Worm (Caenorhabditis elegans) whole organism, early embryonic: ENCODE data around the gene clec-233.

Experiments
- B0310.2 ChIP-seq: sonication (generic microtip); optimal IDR thresholded peaks from 2 replicates; lab custom pipeline; 2016; ENCODE audit warnings: mild to moderate bottlenecking, missing genetic modification characterization, missing compliant biosample characterization
- F13C5.2 ChIP-seq: sonication (generic microtip); optimal IDR thresholded peaks from 2 replicates; lab custom pipeline; 2017; ENCODE audit warnings: mild to moderate bottlenecking, missing genetic modification characterization, inconsistent platforms, missing compliant biosample characterization
- aly-1 ChIP-seq: sonication (generic microtip); optimal IDR thresholded peaks from 2 replicates; lab custom pipeline; 2016; ENCODE audit warnings: missing genetic modification characterization, missing compliant biosample characterization
- ama-1 ChIP-seq: fragments of 150-350 bp; optimal IDR thresholded peaks from 2 replicates; lab custom pipeline; 2014
- ceh-13 ChIP-seq: fragments of 200-800 bp; sonication (Bioruptor generic); optimal IDR thresholded peaks from 2 replicates; lab custom pipeline; 2018; ENCODE audit warnings: mild to moderate bottlenecking, missing genetic modification characterization, missing compliant biosample characterization
- ceh-36 ChIP-seq: sonication (generic microtip); optimal IDR thresholded peaks from 2 replicates; lab custom pipeline; 2016; ENCODE audit warnings: missing genetic modification characterization, inconsistent platforms, missing compliant biosample characterization
- ets-7 ChIP-seq: sonication (generic microtip); optimal IDR thresholded peaks from 2 replicates; lab custom pipeline; 2016; ENCODE audit warnings: missing genotype, missing genetic modification characterization, missing compliant biosample characterization
- flt-1 ChIP-seq: fragments of 200-800 bp; sonication (Bioruptor generic); IDR thresholded peaks from 2 replicates; pipeline ENCODE4 v1.3.6; 2022; ENCODE audit warnings: missing genetic modification characterization, missing compliant biosample characterization
- hmbx-1 ChIP-seq: sonication (generic microtip); optimal IDR thresholded peaks from 2 replicates; lab custom pipeline; 2016; ENCODE audit warnings: mild to moderate bottlenecking, missing genetic modification characterization, missing compliant biosample characterization
- hmg-4 ChIP-seq: fragments of 200-800 bp; sonication (Bioruptor generic); optimal IDR thresholded peaks from 2 replicates; lab custom pipeline; 2018; ENCODE audit warnings: mild to moderate bottlenecking, missing genetic modification characterization, missing compliant biosample characterization
- hnd-1 ChIP-seq: sonication (generic microtip); optimal IDR thresholded peaks from 2 replicates; lab custom pipeline; 2016; ENCODE audit warnings: missing genetic modification characterization, missing compliant biosample characterization
- pes-1 ChIP-seq: fragments of 200-800 bp; sonication (Bioruptor generic); IDR thresholded peaks from 2 replicates; pipeline ENCODE4 v1.3.6; 2022; ENCODE audit warnings: missing genetic modification reagents, missing genetic modification characterization, missing compliant biosample characterization
- scrt-1 ChIP-seq: fragments of 200-800 bp; sonication (Bioruptor generic); IDR thresholded peaks from 2 replicates; pipeline ENCODE4 v1.3.6; 2022; ENCODE audit warnings: missing genetic modification characterization, missing compliant biosample characterization
- sea-1 ChIP-seq: fragments of 200-800 bp; sonication (Bioruptor generic); conservative IDR thresholded peaks from 2 replicates; pipeline ENCODE4 v1.3.6; 2022; ENCODE audit warnings: missing genetic modification characterization, missing compliant biosample characterization
- tbx-11 ChIP-seq: fragments of 200-800 bp; sonication (Bioruptor generic); IDR thresholded peaks from 2 replicates; pipeline ENCODE4 v1.3.6; 2022; ENCODE audit warnings: missing genetic modification characterization, missing compliant biosample characterization
- tbx-37 ChIP-seq: fragments of 200-800 bp; sonication (Bioruptor generic); conservative IDR thresholded peaks from 2 replicates; pipeline ENCODE4 v1.3.6; 2022; ENCODE audit warnings: missing genetic modification reagents, missing genetic modification characterization, missing compliant biosample characterization
- tra-4 ChIP-seq: sonication (generic microtip); optimal IDR thresholded peaks from 2 replicates; lab custom pipeline; 2017; ENCODE audit warnings: missing genetic modification characterization, missing compliant biosample characterization

clec-233 gene

DNA sequence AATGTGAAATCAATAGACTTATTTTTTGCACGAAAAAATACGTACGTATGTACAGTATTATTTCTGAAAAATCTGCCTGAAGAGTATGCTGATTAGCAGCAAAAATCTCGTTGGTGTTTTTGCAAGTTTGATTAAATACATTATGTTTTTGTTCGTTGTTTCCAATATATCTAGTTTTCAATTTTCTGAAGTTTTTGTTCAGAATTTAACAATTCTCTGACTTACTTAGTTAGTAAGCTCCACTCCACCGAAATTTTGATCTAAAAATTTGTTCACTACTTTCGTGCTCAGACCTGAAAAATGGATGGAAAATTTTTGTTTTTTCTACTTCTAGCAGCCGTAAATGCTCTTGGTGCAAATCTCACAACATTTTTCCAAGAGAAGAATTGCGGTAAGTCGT lies 28.8 kb upstream of the clec-233 start, which contains the start of gene irld-26:
TSS of gene irld-26 (plus strand) at position 301 of the 400 bp plus-strand sequence.
- TF ChIP-seq hmbx-1 (tag; lab: Kevin White, UChicago) (no peak), sea-1 (GFP tag; lab: Robert Waterston, UW) (no peak), hnd-1 (tag; lab: Kevin White, UChicago) (no peak), F13C5.2 (tag; lab: Kevin White, UChicago) (no peak), tbx-37 (GFP tag; lab: Robert Waterston, UW) (no peak), ceh-13 (GFP tag; lab: Kevin White, UChicago) (no peak), tbx-11 (no peak), ceh-36 (tag; lab: Kevin White, UChicago) (no peak), pes-1 (GFP tag; lab: Robert Waterston, UW) (no peak), hmg-4 (GFP tag; lab: Kevin White, UChicago) (no peak), scrt-1 (GFP tag; lab: Robert Waterston, UW) (no peak), tra-4 (tag; lab: Kevin White, UChicago) (no peak), ama-1 (no peak)

DNA sequence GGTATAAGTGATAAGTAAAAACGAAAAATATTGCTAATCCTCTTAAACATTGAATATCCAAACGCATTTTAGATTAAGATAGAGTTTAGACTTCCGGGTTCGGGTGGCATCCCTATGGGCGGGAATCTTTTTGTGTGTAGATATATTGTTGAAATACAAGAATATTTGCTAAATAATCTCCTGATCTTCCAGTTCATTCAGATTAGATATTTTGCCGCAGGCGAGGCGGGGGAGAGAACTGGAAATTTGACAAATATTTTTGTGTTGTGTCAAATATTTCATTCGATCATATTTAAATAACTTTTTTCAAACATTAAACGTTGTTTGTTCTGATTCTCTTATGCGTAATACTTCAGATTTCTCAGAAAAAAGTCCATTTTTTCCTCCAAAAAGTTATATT lies 23.9 kb upstream of the clec-233 start, which contains the start of gene oac-15:
TSS of gene oac-15 (minus strand) at position 101 of the 400 bp plus-strand sequence.
- no peak for TF ChIP-seq ets-7 (tag; lab: Kevin White, UChicago)
- TF ChIP-seq tra-4 (tag; lab: Kevin White, UChicago): no peak
- no peak for TF ChIP-seq tbx-11
- no peak for TF ChIP-seq ceh-13 (GFP tag; lab: Kevin White, UChicago)
- TF ChIP-seq sea-1 (GFP tag; lab: Robert Waterston, UW): no peak
- no peak for TF ChIP-seq ceh-36 (tag; lab: Kevin White, UChicago)
- no peak for TF ChIP-seq aly-1 (tag; lab: Kevin White, UChicago)
- TF ChIP-seq ama-1: no peak
- TF ChIP-seq tbx-37 (GFP tag; lab: Robert Waterston, UW): no peak
- no peak for TF ChIP-seq flt-1
- no peak for TF ChIP-seq F13C5.2 (tag; lab: Kevin White, UChicago)
- no peak for TF ChIP-seq pes-1 (GFP tag; lab: Robert Waterston, UW)
- no peak for TF ChIP-seq scrt-1 (GFP tag; lab: Robert Waterston, UW)
- TF ChIP-seq hmbx-1 (tag; lab: Kevin White, UChicago): no peak
- TF ChIP-seq B0310.2: no peak
- no peak for TF ChIP-seq hnd-1 (tag; lab: Kevin White, UChicago)
- TF ChIP-seq hmg-4 (GFP tag; lab: Kevin White, UChicago): no peak

DNA sequence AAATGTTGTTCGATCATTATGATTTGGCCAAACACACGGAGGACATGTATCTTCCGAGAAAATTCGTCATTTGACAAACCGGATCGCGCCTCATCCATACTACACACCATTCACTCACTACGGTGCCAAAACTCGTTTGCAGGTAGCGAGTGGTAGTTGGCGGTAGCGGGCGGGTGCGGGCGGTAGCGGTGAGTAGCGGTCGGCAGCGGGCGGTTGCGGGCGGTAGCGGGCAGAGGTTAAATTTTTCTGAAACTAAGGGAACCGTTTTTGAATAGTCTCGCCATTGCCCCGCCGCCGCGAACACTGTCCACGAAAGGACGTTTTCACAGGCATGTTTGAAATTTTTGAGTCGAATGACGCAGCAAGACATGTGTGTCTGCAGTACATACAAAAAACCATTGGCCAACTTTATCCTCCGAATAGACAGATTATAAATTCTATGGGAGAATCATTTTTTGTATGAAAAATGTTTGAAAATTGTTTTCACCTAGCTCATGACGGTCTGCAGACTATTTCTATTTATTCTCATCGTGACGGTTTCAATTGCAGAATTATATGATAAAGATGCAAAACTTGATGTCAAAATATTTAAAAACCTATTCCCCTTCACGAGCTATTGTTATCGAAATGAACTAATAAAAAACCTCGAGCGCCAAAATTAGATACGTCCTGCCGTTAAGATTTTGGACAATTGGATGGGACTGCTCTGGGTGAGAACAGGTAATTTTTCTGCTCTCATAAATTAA lies 23.3 kb upstream of the clec-233 start, which contains the start of gene F11A5.16:
TSS of gene F11A5.16 (plus strand) at position 696 of the 746 bp plus-strand sequence.
- no peak for TF ChIP-seq hmg-4 (GFP tag; lab: Kevin White, UChicago)
- TF ChIP-seq F13C5.2 (tag; lab: Kevin White, UChicago): no peak
- no peak for TF ChIP-seq B0310.2
- no peak for TF ChIP-seq hnd-1 (tag; lab: Kevin White, UChicago)
- TF ChIP-seq ceh-36 (tag; lab: Kevin White, UChicago): no peak
- no peak for TF ChIP-seq ceh-13 (GFP tag; lab: Kevin White, UChicago)

DNA sequence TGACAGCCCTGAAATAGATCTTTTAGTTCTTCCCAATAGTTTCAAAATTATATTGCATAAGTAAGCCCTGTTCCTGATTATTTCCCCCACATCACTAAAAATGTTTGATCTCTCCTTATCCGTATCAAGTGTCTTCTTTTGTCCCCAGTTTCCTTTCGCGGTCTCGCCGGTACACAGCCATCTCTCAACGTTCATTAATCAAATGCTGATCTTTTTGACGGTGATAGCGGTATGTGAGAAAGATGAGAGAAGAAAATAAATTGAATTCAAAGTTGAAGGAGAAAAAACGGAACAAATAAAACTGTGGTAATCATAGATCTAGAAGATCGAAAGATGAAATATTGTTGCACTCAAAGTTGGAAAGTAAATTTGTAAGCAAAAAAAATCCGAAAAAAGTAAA lies 22.0 kb upstream of the clec-233 start:
- no peak for TF ChIP-seq ets-7 (tag; lab: Kevin White, UChicago)
- TF ChIP-seq sea-1 (GFP tag; lab: Robert Waterston, UW): no peak
- TF ChIP-seq hmg-4 (GFP tag; lab: Kevin White, UChicago): no peak
- no peak for TF ChIP-seq F13C5.2 (tag; lab: Kevin White, UChicago)
- TF ChIP-seq B0310.2: no peak
- TF ChIP-seq tbx-11: no peak
- no peak for TF ChIP-seq ama-1
- no peak for TF ChIP-seq aly-1 (tag; lab: Kevin White, UChicago)
- no peak for TF ChIP-seq hmbx-1 (tag; lab: Kevin White, UChicago)
- no peak for TF ChIP-seq pes-1 (GFP tag; lab: Robert Waterston, UW)
- no peak for TF ChIP-seq hnd-1 (tag; lab: Kevin White, UChicago)
- TF ChIP-seq ceh-36 (tag; lab: Kevin White, UChicago): no peak
- no peak for TF ChIP-seq flt-1
- no peak for TF ChIP-seq tbx-37 (GFP tag; lab: Robert Waterston, UW)
- no peak for TF ChIP-seq scrt-1 (GFP tag; lab: Robert Waterston, UW)
- TF ChIP-seq ceh-13 (GFP tag; lab: Kevin White, UChicago): no peak
- TF ChIP-seq tra-4 (tag; lab: Kevin White, UChicago): no peak

DNA sequence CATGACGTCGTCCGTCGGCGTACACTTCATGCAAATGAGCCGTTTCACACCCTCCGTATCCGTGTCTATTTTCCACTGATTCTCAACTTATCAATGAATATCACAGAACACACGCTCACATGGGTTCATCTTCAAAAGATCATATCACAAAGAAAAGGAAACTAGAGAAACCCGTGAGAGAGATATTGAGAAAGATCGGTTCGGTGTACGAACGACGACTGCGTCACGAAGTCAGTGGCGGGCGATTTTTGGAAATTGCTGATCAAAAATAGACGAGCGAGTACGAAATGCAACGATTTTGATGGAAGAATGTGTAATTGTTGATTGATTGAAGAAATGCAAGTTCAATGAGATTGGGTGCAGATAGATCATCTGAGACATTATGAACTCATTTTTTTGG lies 20.4 kb upstream of the clec-233 start:
- TF ChIP-seq aly-1 (tag; lab: Kevin White, UChicago): no peak
- TF ChIP-seq ama-1: no peak
- TF ChIP-seq flt-1: no peak
- TF ChIP-seq ceh-36 (tag; lab: Kevin White, UChicago): no peak
- TF ChIP-seq hmg-4 (GFP tag; lab: Kevin White, UChicago): no peak
- no peak for TF ChIP-seq tbx-11
- no peak for TF ChIP-seq hnd-1 (tag; lab: Kevin White, UChicago)
- no peak for TF ChIP-seq F13C5.2 (tag; lab: Kevin White, UChicago)
- no peak for TF ChIP-seq B0310.2

DNA sequence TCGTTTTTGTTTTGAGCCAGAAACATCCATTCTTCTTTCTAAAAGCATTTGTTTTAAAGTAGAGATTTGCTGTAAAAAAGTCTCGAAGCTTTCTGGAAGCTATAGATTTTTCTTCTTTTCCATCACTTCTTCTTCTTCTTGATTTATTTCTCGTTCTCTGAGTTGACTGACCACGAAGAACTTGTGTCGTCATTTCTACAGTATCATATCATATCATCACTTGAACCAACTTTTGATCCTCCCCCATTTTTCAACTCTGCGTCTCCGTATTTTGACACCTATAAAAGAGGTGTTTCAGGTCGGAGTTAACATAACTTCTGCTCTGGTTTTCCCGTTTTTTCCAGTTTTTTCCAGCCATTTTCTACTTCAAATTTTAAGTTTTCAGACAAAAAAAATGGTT lies 19.2 kb upstream of the clec-233 start, which contains the start of gene F11A5.9:
TSS of gene F11A5.9 (plus strand) at position 386 of the 400 bp plus-strand sequence.
- TF ChIP-seq hmg-4 (GFP tag; lab: Kevin White, UChicago) (no peak), tra-4 (tag; lab: Kevin White, UChicago) (no peak), tbx-11 (no peak), hnd-1 (tag; lab: Kevin White, UChicago) (no peak), F13C5.2 (tag; lab: Kevin White, UChicago) (no peak), scrt-1 (GFP tag; lab: Robert Waterston, UW) (no peak), sea-1 (GFP tag; lab: Robert Waterston, UW) (no peak), tbx-37 (GFP tag; lab: Robert Waterston, UW) (no peak), ama-1 (no peak), hmbx-1 (tag; lab: Kevin White, UChicago) (no peak), flt-1 (no peak), B0310.2 (no peak), pes-1 (GFP tag; lab: Robert Waterston, UW) (no peak), ceh-36 (tag; lab: Kevin White, UChicago) (no peak), ets-7 (tag; lab: Kevin White, UChicago) (no peak), aly-1 (tag; lab: Kevin White, UChicago) (no peak), ceh-13 (GFP tag; lab: Kevin White, UChicago) (no peak)
